Worm (Caenorhabditis elegans) whole organism, midembryonic: ENCODE data around the gene F31D5.7.
"Not testable (repeated sequence)": the region's sequence is repeated elsewhere in the genome, so short reads cannot be mapped to it uniquely, and the experiment has no call there.

Experiments
- T22C8.4 ChIP-seq: fragments of 200-800 bp; sonication (Bioruptor generic); IDR thresholded peaks from 2 replicates; pipeline ENCODE4 v1.3.6; 2022; ENCODE audit warnings: missing genetic modification characterization, missing compliant biosample characterization
- cog-1 ChIP-seq: sonication (generic microtip); optimal IDR thresholded peaks from 2 replicates; lab custom pipeline; 2016; ENCODE audit warnings: missing genetic modification characterization, missing compliant biosample characterization
- flt-1 ChIP-seq: fragments of 200-800 bp; sonication (Bioruptor generic); IDR thresholded peaks from 2 replicates; pipeline ENCODE4 v1.3.6; 2022; ENCODE audit warnings: missing genetic modification characterization, missing compliant biosample characterization
- klf-2 ChIP-seq: fragments of 200-800 bp; sonication (Bioruptor generic); conservative IDR thresholded peaks from 2 replicates; pipeline ENCODE4 v1.3.6; 2022; ENCODE audit warnings: missing genetic modification reagents, missing genetic modification characterization, missing compliant biosample characterization
- med-1 ChIP-seq: sonication (generic microtip); optimal IDR thresholded peaks from 2 replicates; lab custom pipeline; 2017; ENCODE audit warnings: missing genetic modification characterization, mild to moderate bottlenecking, missing compliant biosample characterization, antibody characterized with exemption, missing genetic modification reagents; ENCODE audit not compliant: insufficient read depth
- ref-1 ChIP-seq: fragments of 200-800 bp; sonication (Bioruptor generic); conservative IDR thresholded peaks from 2 replicates; pipeline ENCODE4 v1.3.6; 2022; ENCODE audit warnings: missing genetic modification reagents, missing genetic modification characterization, missing compliant biosample characterization
- tab-1 ChIP-seq: fragments of 200-800 bp; sonication (Bioruptor generic); IDR thresholded peaks from 2 replicates; pipeline ENCODE4 v1.3.6; 2022; ENCODE audit warnings: missing genetic modification characterization, missing compliant biosample characterization
- ztf-23 ChIP-seq: fragments of 200-800 bp; sonication (Bioruptor generic); IDR thresholded peaks from 2 replicates; pipeline ENCODE4 v1.3.6; 2022; ENCODE audit warnings: missing genetic modification reagents, missing genetic modification characterization, missing compliant biosample characterization
- ztf-29 ChIP-seq: fragments of 200-800 bp; sonication (Bioruptor generic); IDR thresholded peaks from 2 replicates; pipeline ENCODE4 v1.3.6; 2022; ENCODE audit warnings: missing genetic modification reagents, missing genetic modification characterization, missing compliant biosample characterization

The F31D5.7 gene

ce11 chrII:4211113-4211512 lies at the start of gene F31D5.7:
Gene F31D5.7 (plus strand): TSS chrII:4211413.
- TF ChIP-seq cog-1 (tag; lab: Kevin White, UChicago) (no peak), ref-1 (GFP tag; lab: Robert Waterston, UW) (no peak), T22C8.4 (GFP tag; lab: Robert Waterston, UW) (no peak), klf-2 (no peak), ztf-23 (GFP tag; lab: Robert Waterston, UW) (no peak), flt-1 (no peak), tab-1 (GFP tag; lab: Robert Waterston, UW) (no peak), med-1 (GFP tag; lab: Kevin White, UChicago) (no peak), ztf-29 (GFP tag; lab: Robert Waterston, UW) (no peak)

- no peak for TF ChIP-seq med-1 (GFP tag; lab: Kevin White, UChicago)
Measured at ce11 chrII:4167833-4168232, 43.4 kb upstream of the F31D5.7 start.

ce11 chrII:4168404-4168803 lies 42.8 kb upstream of the F31D5.7 start, which contains the start of gene R03H10.4:
Gene R03H10.4 (minus strand): TSS chrII:4168504.
- not testable (repeated sequence) for TF ChIP-seq T22C8.4 (GFP tag; lab: Robert Waterston, UW); klf-2; ref-1 (GFP tag; lab: Robert Waterston, UW)

- TF ChIP-seq ref-1 (GFP tag; lab: Robert Waterston, UW) (no peak), flt-1 (no peak), klf-2 (no peak), med-1 (GFP tag; lab: Kevin White, UChicago) (no peak), tab-1 (GFP tag; lab: Robert Waterston, UW) (no peak), ztf-23 (GFP tag; lab: Robert Waterston, UW) (no peak)
Measured at ce11 chrII:4170508-4170907, 40.7 kb upstream of the F31D5.7 start, which contains the start of gene R03H10.5. Gene R03H10.5 (minus strand): TSS chrII:4170608.

ce11 chrII:4173398-4173797 lies 37.8 kb upstream of the F31D5.7 start, which contains the start of gene R03H10.6:
Gene R03H10.6 (minus strand): TSS chrII:4173498.
- no peak for TF ChIP-seq klf-2
- TF ChIP-seq tab-1 (GFP tag; lab: Robert Waterston, UW) = no peak
- no peak for TF ChIP-seq cog-1 (tag; lab: Kevin White, UChicago)
- TF ChIP-seq ztf-29 (GFP tag; lab: Robert Waterston, UW) = no peak
- no peak for TF ChIP-seq T22C8.4 (GFP tag; lab: Robert Waterston, UW)
- TF ChIP-seq med-1 (GFP tag; lab: Kevin White, UChicago) = no peak
- TF ChIP-seq ref-1 (GFP tag; lab: Robert Waterston, UW) = no peak
- no peak for TF ChIP-seq ztf-23 (GFP tag; lab: Robert Waterston, UW)
- TF ChIP-seq flt-1 = no peak

- no peak for TF ChIP-seq flt-1
- no peak for TF ChIP-seq T22C8.4 (GFP tag; lab: Robert Waterston, UW)
- no peak for TF ChIP-seq ztf-23 (GFP tag; lab: Robert Waterston, UW)
- no peak for TF ChIP-seq ref-1 (GFP tag; lab: Robert Waterston, UW)
- no peak for TF ChIP-seq ztf-29 (GFP tag; lab: Robert Waterston, UW)
- no peak for TF ChIP-seq med-1 (GFP tag; lab: Kevin White, UChicago)
- no peak for TF ChIP-seq tab-1 (GFP tag; lab: Robert Waterston, UW)
- no peak for TF ChIP-seq cog-1 (tag; lab: Kevin White, UChicago)
- no peak for TF ChIP-seq klf-2
Measured at ce11 chrII:4173842-4174241, 37.4 kb upstream of the F31D5.7 start.

ce11 chrII:4178838-4179237 lies 32.4 kb upstream of the F31D5.7 start, which contains the start of gene R03H10.7:
Gene R03H10.7 (minus strand): TSS chrII:4178938.
- TF ChIP-seq tab-1 (GFP tag; lab: Robert Waterston, UW) = no peak
- TF ChIP-seq ztf-29 (GFP tag; lab: Robert Waterston, UW) = no peak
- no peak for TF ChIP-seq T22C8.4 (GFP tag; lab: Robert Waterston, UW)
- TF ChIP-seq med-1 (GFP tag; lab: Kevin White, UChicago) = no peak
- TF ChIP-seq flt-1 = no peak
- TF ChIP-seq cog-1 (tag; lab: Kevin White, UChicago) = no peak
- TF ChIP-seq klf-2 = no peak

ce11 chrII:4179897-4180296 lies 31.3 kb upstream of the F31D5.7 start, which contains the start of gene R03H10.1:
Gene R03H10.1 (plus strand): TSS chrII:4180248.
- no peak for TF ChIP-seq T22C8.4 (GFP tag; lab: Robert Waterston, UW)
- TF ChIP-seq ztf-23 (GFP tag; lab: Robert Waterston, UW) = no peak
- TF ChIP-seq ref-1 (GFP tag; lab: Robert Waterston, UW) = no peak
- TF ChIP-seq med-1 (GFP tag; lab: Kevin White, UChicago) = no peak

- TF ChIP-seq ztf-23 (GFP tag; lab: Robert Waterston, UW) = no peak
Measured at ce11 chrII:4182364-4182763, 28.8 kb upstream of the F31D5.7 start, which contains the start of gene R03H10.11. Gene R03H10.11 (plus strand): TSS chrII:4182664.

- TF ChIP-seq flt-1 (no peak), ztf-29 (GFP tag; lab: Robert Waterston, UW) (no peak), tab-1 (GFP tag; lab: Robert Waterston, UW) (no peak), cog-1 (tag; lab: Kevin White, UChicago) (no peak), T22C8.4 (GFP tag; lab: Robert Waterston, UW) (no peak), klf-2 (no peak), ztf-23 (GFP tag; lab: Robert Waterston, UW) (no peak), ref-1 (GFP tag; lab: Robert Waterston, UW) (no peak), med-1 (GFP tag; lab: Kevin White, UChicago) (no peak)
Measured at ce11 chrII:4183979-4184378, 27.2 kb upstream of the F31D5.7 start.
